Fruit fly (Drosophila melanogaster) whole organism, wandering third instar larva: ENCODE results near the gene bam.

Experiments used
- CG9705 ChIP-seq: fragments of 200-800 bp; sonication (Bioruptor generic); optimal IDR thresholded peaks from 2 replicates; lab custom pipeline; 2018; ENCODE audit warnings: missing biosample characterization, mild to moderate bottlenecking, missing genetic modification characterization
- CrebA ChIP-seq: fragments of 200-800 bp; sonication (Bioruptor generic); optimal IDR thresholded peaks from 2 replicates; lab custom pipeline; 2016; ENCODE audit warnings: missing biosample characterization, mild to moderate bottlenecking, missing genetic modification characterization, borderline replicate concordance
- Dfd ChIP-seq: fragments of >200 bp; optimal IDR thresholded peaks from 2 replicates; lab custom pipeline; 2017; ENCODE audit warnings: missing biosample characterization, missing genetic modification characterization
- Dif ChIP-seq: fragments of 200-275, 200-300 bp; sonication (Bioruptor generic); optimal IDR thresholded peaks from 2 replicates; lab custom pipeline; 2018; ENCODE audit warnings: missing biosample characterization, missing genetic modification characterization; ENCODE audit not compliant: partially characterized antibody
- GATAd ChIP-seq: sonication (Bioruptor generic); optimal IDR thresholded peaks from 2 replicates; lab custom pipeline; 2016; ENCODE audit warnings: missing biosample characterization, missing genetic modification characterization
- HLH106 ChIP-seq: fragments of 200-800 bp; optimal IDR thresholded peaks from 3 replicates; lab custom pipeline; 2019; ENCODE audit warnings: missing biosample characterization, mild to moderate bottlenecking, missing genetic modification characterization, moderate library complexity
- Hnf4 ChIP-seq: fragments of 200-800 bp; sonication (Bioruptor generic); optimal IDR thresholded peaks from 2 replicates; lab custom pipeline; 2016; ENCODE audit warnings: missing biosample characterization, mild to moderate bottlenecking, missing genetic modification characterization
- Hr78 ChIP-seq: fragments of >200 bp; optimal IDR thresholded peaks from 2 replicates; lab custom pipeline; 2017; ENCODE audit warnings: missing biosample characterization, missing genetic modification characterization
- Mio ChIP-seq: sonication (Bioruptor generic); optimal IDR thresholded peaks from 2 replicates; lab custom pipeline; 2016; ENCODE audit warnings: missing biosample characterization, missing genetic modification characterization
- Myc ChIP-seq: fragments of >200 bp; optimal IDR thresholded peaks from 2 replicates; lab custom pipeline; 2017
- N ChIP-seq: fragments of >200 bp; optimal IDR thresholded peaks from 2 replicates; lab custom pipeline; 2018; ENCODE audit warnings: missing biosample characterization, missing external identifiers, missing genetic modification characterization
- OdsH ChIP-seq: fragments of 200-800 bp; sonication (Bioruptor generic); optimal IDR thresholded peaks from 2 replicates; lab custom pipeline; 2016; ENCODE audit warnings: missing biosample characterization, mild to moderate bottlenecking, missing genetic modification characterization
- Rel ChIP-seq, 2 experiments: fragments of 200-800 bp; sonication (Bioruptor generic) in 1 of 2; optimal IDR thresholded peaks; 2 replicates in 1 of 2; 3 replicates in 1 of 2; lab custom pipeline; 2016 to 2019; ENCODE audit warnings: mild to moderate bottlenecking in 2 of 2, missing biosample characterization in 2 of 2, missing genetic modification characterization in 2 of 2, moderate library complexity in 1 of 2
- Sp1 ChIP-seq: fragments of 200-800 bp; sonication (Bioruptor generic); optimal IDR thresholded peaks from 3 replicates; lab custom pipeline; 2019; ENCODE audit warnings: missing biosample characterization, mild to moderate bottlenecking, missing genetic modification characterization, moderate library complexity
- Vsx2 ChIP-seq: fragments of 200-300, 225-300 bp; sonication (Bioruptor generic); optimal IDR thresholded peaks from 2 replicates; lab custom pipeline; 2018; ENCODE audit warnings: missing biosample characterization, missing genetic modification characterization; ENCODE audit not compliant: partially characterized antibody
- br ChIP-seq: fragments of 200-800 bp; sonication (Bioruptor generic); optimal IDR thresholded peaks from 2 replicates; lab custom pipeline; 2016; ENCODE audit warnings: missing biosample characterization, missing genetic modification characterization
- brk ChIP-seq: fragments of 200-800 bp; sonication (Bioruptor generic); optimal IDR thresholded peaks from 2 replicates; lab custom pipeline; 2016; ENCODE audit warnings: missing biosample characterization, mild to moderate bottlenecking, missing genetic modification characterization
- dmrt93B ChIP-seq: fragments of 200-800 bp; sonication (Bioruptor generic); optimal IDR thresholded peaks from 2 replicates; lab custom pipeline; 2018; ENCODE audit warnings: missing biosample characterization, mild to moderate bottlenecking, missing genetic modification characterization
- ey ChIP-seq: fragments of 200-800 bp; sonication (Bioruptor generic); optimal IDR thresholded peaks from 2 replicates; lab custom pipeline; 2016; ENCODE audit warnings: missing biosample characterization, missing genetic modification characterization
- foxo ChIP-seq, 2 experiments: fragments of 200-800 bp; sonication (Bioruptor generic); optimal IDR thresholded peaks; 2 replicates in 1 of 2; 3 replicates in 1 of 2; lab custom pipeline; 2016 to 2017; ENCODE audit warnings: missing biosample characterization in 2 of 2, missing genetic modification characterization in 2 of 2
- fru ChIP-seq: fragments of 200-800 bp; sonication (Bioruptor generic); optimal IDR thresholded peaks from 3 replicates; lab custom pipeline; 2016; ENCODE audit warnings: missing biosample characterization, mild to moderate bottlenecking, missing genetic modification characterization
- h ChIP-seq: fragments of 200-800 bp; sonication (Bioruptor generic); optimal IDR thresholded peaks from 3 replicates; lab custom pipeline; 2016; ENCODE audit warnings: missing biosample characterization, mild to moderate bottlenecking, missing genetic modification characterization
- jim ChIP-seq: fragments of 175-275, 200-325 bp; sonication (Bioruptor generic); optimal IDR thresholded peaks from 2 replicates; lab custom pipeline; 2016; ENCODE audit warnings: missing biosample characterization, mild to moderate bottlenecking, missing genetic modification characterization
- pan ChIP-seq: fragments of >200 bp; optimal IDR thresholded peaks from 2 replicates; lab custom pipeline; 2017
- psq ChIP-seq: fragments of 200-800 bp; sonication (Bioruptor generic); optimal IDR thresholded peaks from 3 replicates; lab custom pipeline; 2017; ENCODE audit warnings: missing biosample characterization, mild to moderate bottlenecking, missing genetic modification characterization, moderate library complexity
- rgr ChIP-seq: fragments of 200-800 bp; sonication (Bioruptor generic); optimal IDR thresholded peaks from 3 replicates; lab custom pipeline; 2016; ENCODE audit warnings: missing biosample characterization, mild to moderate bottlenecking, missing genetic modification characterization
- sage ChIP-seq: fragments of 200-800 bp; sonication (Bioruptor generic); optimal IDR thresholded peaks from 2 replicates; lab custom pipeline; 2016; ENCODE audit warnings: missing biosample characterization, mild to moderate bottlenecking, missing genetic modification characterization
- sv ChIP-seq: fragments of 200-800 bp; sonication (Bioruptor generic); optimal IDR thresholded peaks from 3 replicates; lab custom pipeline; 2016; ENCODE audit warnings: missing biosample characterization, missing genetic modification characterization
- woc ChIP-seq: sonication (Bioruptor generic); optimal IDR thresholded peaks from 2 replicates; lab custom pipeline; 2016; ENCODE audit warnings: missing biosample characterization, mild to moderate bottlenecking, missing genetic modification characterization

Gene bam

DNA sequence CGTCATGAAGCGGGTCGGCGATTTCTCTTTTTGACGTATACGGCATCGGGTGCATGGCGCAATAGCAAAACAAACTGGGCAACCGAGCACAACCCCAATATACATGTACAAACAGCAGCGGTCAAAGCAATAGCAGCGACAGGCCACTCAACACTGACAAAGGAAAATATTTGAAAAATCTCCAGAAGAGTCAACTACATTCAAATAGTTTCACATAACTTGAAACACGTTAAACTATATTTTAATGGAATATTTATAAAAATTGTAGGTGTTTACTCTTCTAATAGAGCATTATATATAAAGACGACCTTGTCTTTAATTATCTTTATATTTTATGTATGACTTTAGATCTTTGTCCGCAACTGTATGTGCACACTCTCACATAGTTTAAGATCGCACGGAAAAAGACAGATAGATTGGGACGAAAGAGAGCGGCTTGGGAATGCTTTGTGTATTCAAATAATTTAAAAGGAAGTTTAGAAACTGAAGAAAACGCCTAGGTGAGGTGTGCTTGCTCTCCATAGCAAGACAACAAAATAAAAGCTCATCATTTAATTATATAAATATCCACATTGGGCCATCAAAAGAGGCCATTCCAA is 37.4 kb downstream of the bam start (continued):
- TF ChIP-seq GATAd (GFP tag; lab: Kevin White, UChicago): no peak
- TF ChIP-seq Rel (GFP tag; optimal IDR thresholded peaks at IDR 0.05; lab: Kevin White, UChicago): no peak
- no peak for TF ChIP-seq Rel (tag; optimal IDR thresholded peaks at IDR 0.05; lab: Kevin White, UChicago)
- peak in 1 of 2 experiments; percentile 78 for TF ChIP-seq foxo (GFP tag; optimal IDR thresholded peaks at IDR 0.05; lab: Kevin White, UChicago)
- peak; percentile 71 for TF ChIP-seq h
- peak; percentile 75 for TF ChIP-seq fru (GFP tag; lab: Kevin White, UChicago)
- peak; percentile 63 for TF ChIP-seq Hnf4
- TF ChIP-seq HLH106 (tag; lab: Kevin White, UChicago): peak; percentile 71
- peak; percentile 75 for TF ChIP-seq OdsH (GFP tag; lab: Kevin White, UChicago)
- TF ChIP-seq br (GFP tag; lab: Kevin White, UChicago): peak; percentile 50
- TF ChIP-seq N (GFP tag; lab: Kevin White, UChicago): no peak

dm6 chr3R:25205413-25205977 is 39.4 kb downstream of the bam start:
- TF ChIP-seq sv (GFP tag; lab: Kevin White, UChicago) (no peak), rgr (GFP tag; lab: Kevin White, UChicago) (no peak), Sp1 (GFP tag; lab: Kevin White, UChicago) (peak; percentile 2), brk (peak; percentile 2), foxo (GFP tag; optimal IDR thresholded peaks at IDR 0.05; lab: Kevin White, UChicago) (no peak), psq (GFP tag; lab: Kevin White, UChicago) (no peak), CrebA (GFP tag; lab: Kevin White, UChicago) (peak; percentile 4), jim (GFP tag; lab: Kevin White, UChicago) (no peak), br (GFP tag; lab: Kevin White, UChicago) (peak; percentile 24), fru (GFP tag; lab: Kevin White, UChicago) (peak; percentile 9), Dif (GFP tag; lab: Kevin White, UChicago) (peak; percentile 2), pan (no peak), Dfd (GFP tag; lab: Kevin White, UChicago) (no peak), OdsH (GFP tag; lab: Kevin White, UChicago) (no peak), N (GFP tag; lab: Kevin White, UChicago) (no peak)

- TF ChIP-seq Vsx2 (GFP tag; lab: Kevin White, UChicago) (peak; percentile 3), fru (GFP tag; lab: Kevin White, UChicago) (no peak), pan (no peak)
These were observed 45.5 kb downstream of the bam start, which contains the start of gene CG13654 for dm6 chr3R:25199321-25199868. Gene CG13654 (plus strand): TSS chr3R:25199818.

dm6 chr3R:25194723-25195577 is 50.0 kb downstream of the bam start, which contains the start of gene CG13653:
Gene CG13653 (plus strand): TSS chr3R:25195527.
- TF ChIP-seq sage (GFP tag; lab: Kevin White, UChicago) (no peak), Sp1 (GFP tag; lab: Kevin White, UChicago) (no peak), psq (GFP tag; lab: Kevin White, UChicago) (no peak), sv (GFP tag; lab: Kevin White, UChicago) (no peak), jim (GFP tag; lab: Kevin White, UChicago) (no peak), Hr78 (no peak), woc (GFP tag; lab: Kevin White, UChicago) (no peak), Mio (GFP tag; lab: Kevin White, UChicago) (no peak), ey (GFP tag; lab: Kevin White, UChicago) (no peak)

DNA sequence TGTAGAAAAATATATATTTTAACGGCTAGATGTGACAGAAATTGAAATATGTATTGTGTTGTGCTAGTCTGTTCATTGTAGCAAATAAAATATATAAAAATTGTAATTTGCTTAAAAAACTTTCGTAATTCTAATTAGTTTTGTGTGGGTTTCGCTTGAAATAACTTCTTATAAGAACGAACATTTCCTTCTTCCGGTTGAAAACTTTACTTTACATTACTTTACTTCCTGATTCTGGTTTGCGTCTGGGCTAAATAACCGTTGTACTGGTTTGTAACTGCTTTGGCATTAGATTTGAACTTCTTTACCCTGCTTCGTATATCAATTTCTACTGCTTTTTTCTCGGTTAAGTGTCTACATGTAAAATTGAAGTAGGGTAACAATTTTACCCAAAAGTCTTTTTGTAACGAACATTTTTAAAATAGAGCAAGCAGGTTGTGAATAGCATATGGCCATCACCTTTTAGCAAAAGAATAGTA is 51.1 kb downstream of the bam start, which contains the start of gene lobo:
TSS of gene lobo (minus strand) at position 51 of the 479 bp plus-strand sequence.
- TF ChIP-seq dmrt93B (peak; percentile 47), HLH106 (tag; lab: Kevin White, UChicago) (peak; percentile 37), sv (GFP tag; lab: Kevin White, UChicago) (peak; percentile 27), fru (GFP tag; lab: Kevin White, UChicago) (peak; percentile 45), Dif (GFP tag; lab: Kevin White, UChicago) (no peak), br (GFP tag; lab: Kevin White, UChicago) (peak; percentile 31), Myc (lab: Kevin White, UChicago) (peak; percentile 48), Sp1 (GFP tag; lab: Kevin White, UChicago) (peak; percentile 46), GATAd (GFP tag; lab: Kevin White, UChicago) (no peak), rgr (GFP tag; lab: Kevin White, UChicago) (no peak), brk (peak; percentile 3), CG9705 (GFP tag; lab: Kevin White, UChicago) (peak; percentile 56), ey (GFP tag; lab: Kevin White, UChicago) (peak; percentile 7), OdsH (GFP tag; lab: Kevin White, UChicago) (peak; percentile 37), pan (no peak)
- TF ChIP-seq, all 38 proteins: peak for 11
